Fruit fly (Drosophila melanogaster) whole organism, embryonic: ENCODE results near the gene rdog.

Experiments used
- Ada2b ChIP-seq: fragments of 200-800 bp; sonication (Bioruptor generic); IDR thresholded peaks from 2 replicates; pipeline ENCODE4 v1.3.6; 2022; ENCODE audit warnings: missing biosample characterization, missing genetic modification characterization
- CG1024 ChIP-seq: fragments of 200-800 bp; sonication (Bioruptor generic); IDR thresholded peaks from 2 replicates; pipeline ENCODE4 v1.3.6; 2022; ENCODE audit warnings: missing biosample characterization, missing genetic modification characterization
- CG10321 ChIP-seq: fragments of 200-800 bp; sonication (Bioruptor generic); IDR thresholded peaks from 2 replicates; pipeline ENCODE4 v1.3.6; 2022; ENCODE audit warnings: missing biosample characterization, missing genetic modification characterization
- CG11456 ChIP-seq: fragments of 200-800 bp; sonication (Bioruptor generic); IDR thresholded peaks from 3 replicates; pipeline ENCODE4 v1.3.6; 2022; ENCODE audit warnings: missing biosample characterization, missing genetic modification characterization
- CG11696 ChIP-seq: fragments of 200-800 bp; sonication (Bioruptor generic); IDR thresholded peaks from 2 replicates; pipeline ENCODE4 v1.3.6; 2022; ENCODE audit warnings: missing biosample characterization, missing genetic modification characterization
- CG12942 ChIP-seq: fragments of 200-800 bp; sonication (Bioruptor generic); optimal IDR thresholded peaks from 3 replicates; lab custom pipeline; 2016; ENCODE audit warnings: missing biosample characterization, missing genetic modification characterization
- CG13296 ChIP-seq: fragments of 200-800 bp; sonication (Bioruptor generic); optimal IDR thresholded peaks from 3 replicates; lab custom pipeline; 2018; ENCODE audit warnings: missing biosample characterization, mild to moderate bottlenecking, missing genetic modification characterization
- CG14667 ChIP-seq: fragments of 200-800 bp; sonication (Bioruptor generic); IDR thresholded peaks from 2 replicates; pipeline ENCODE4 v1.3.6; 2022; ENCODE audit warnings: missing biosample characterization, missing genetic modification characterization
- CG15073 ChIP-seq: fragments of 200-800 bp; sonication (Bioruptor generic); optimal IDR thresholded peaks from 2 replicates; lab custom pipeline; 2016; ENCODE audit warnings: missing biosample characterization, missing genetic modification characterization
- CG16815 ChIP-seq: fragments of 200-800 bp; sonication (Bioruptor generic); optimal IDR thresholded peaks from 3 replicates; lab custom pipeline; 2017; ENCODE audit warnings: missing biosample characterization, mild to moderate bottlenecking, missing genetic modification characterization
- CG17328 ChIP-seq: fragments of 200-800 bp; sonication (Bioruptor generic); IDR thresholded peaks from 2 replicates; pipeline ENCODE4 v1.3.6; 2022; ENCODE audit warnings: missing biosample characterization, missing genetic modification characterization
- CG33557 ChIP-seq: fragments of 200-800 bp; sonication (Bioruptor generic); optimal IDR thresholded peaks from 2 replicates; lab custom pipeline; 2019; ENCODE audit warnings: missing biosample characterization, mild to moderate bottlenecking, missing genetic modification characterization, moderate library complexity
- CG3726 ChIP-seq: fragments of 200-800 bp; sonication (Bioruptor generic); IDR thresholded peaks from 3 replicates; pipeline ENCODE4, ENCODE4 v1.3.6; 2022; ENCODE audit warnings: missing biosample characterization, missing genetic modification characterization
- CG6683 ChIP-seq: fragments of 200-800 bp; sonication (Bioruptor generic); optimal IDR thresholded peaks from 2 replicates; lab custom pipeline; 2017; ENCODE audit warnings: missing biosample characterization, mild to moderate bottlenecking, missing genetic modification characterization, missing genetic modification reagents
- CG9727 ChIP-seq: fragments of 200-800 bp; sonication (Bioruptor generic); optimal IDR thresholded peaks from 3 replicates; lab custom pipeline; 2017; ENCODE audit warnings: missing biosample characterization, mild to moderate bottlenecking, missing genetic modification characterization
- CTCF ChIP-seq: fragments of 200-800 bp; sonication (Bioruptor generic); optimal IDR thresholded peaks from 2 replicates; lab custom pipeline; 2017; ENCODE audit warnings: missing biosample characterization, mild to moderate bottlenecking, missing genetic modification characterization, moderate library complexity
- CrebB ChIP-seq: fragments of 200-800 bp; sonication (Bioruptor generic); optimal IDR thresholded peaks from 3 replicates; lab custom pipeline; 2018; ENCODE audit warnings: missing biosample characterization, mild to moderate bottlenecking, missing genetic modification characterization
- Deaf1 ChIP-seq: fragments of 200-800 bp; optimal IDR thresholded peaks from 3 replicates; lab custom pipeline; 2019; ENCODE audit warnings: missing biosample characterization, mild to moderate bottlenecking, missing genetic modification characterization, moderate library complexity
- HmgD ChIP-seq: fragments of 200-800 bp; sonication (Bioruptor generic); optimal IDR thresholded peaks from 3 replicates; lab custom pipeline; 2016; ENCODE audit warnings: missing biosample characterization, missing genetic modification characterization
- Hmx ChIP-seq: fragments of 200-800 bp; sonication (Bioruptor generic); optimal IDR thresholded peaks from 2 replicates; lab custom pipeline; 2016; ENCODE audit warnings: missing biosample characterization, missing genetic modification characterization
- Hr3 ChIP-seq: fragments of 200-800 bp; sonication (Bioruptor generic); optimal IDR thresholded peaks from 3 replicates; lab custom pipeline; 2016; ENCODE audit warnings: missing biosample characterization, missing genetic modification characterization
- Optix ChIP-seq: fragments of 200-800 bp; sonication (Bioruptor generic); IDR thresholded peaks from 3 replicates; pipeline ENCODE4 v1.3.6; 2022; ENCODE audit warnings: missing biosample characterization, missing genetic modification characterization
- Rfx ChIP-seq: fragments of 200-800 bp; sonication (Bioruptor generic); IDR thresholded peaks from 2 replicates; pipeline ENCODE4 v1.3.6; 2022; ENCODE audit warnings: missing biosample characterization, missing genetic modification characterization
- Side ChIP-seq: fragments of 200-800 bp; sonication (Bioruptor generic); optimal IDR thresholded peaks from 2 replicates; lab custom pipeline; 2016; ENCODE audit warnings: missing biosample characterization, missing genetic modification characterization
- Sox100B ChIP-seq: fragments of 200-800 bp; sonication (Bioruptor generic); optimal IDR thresholded peaks from 3 replicates; lab custom pipeline; 2018; ENCODE audit warnings: missing biosample characterization, mild to moderate bottlenecking, missing genetic modification characterization
- Sox102F ChIP-seq: fragments of 200-800 bp; sonication (Bioruptor generic); optimal IDR thresholded peaks from 2 replicates; lab custom pipeline; 2018; ENCODE audit warnings: missing biosample characterization, mild to moderate bottlenecking, missing genetic modification characterization, moderate library complexity
- Tbp ChIP-seq: fragments of >200 bp; optimal IDR thresholded peaks from 2 replicates; lab custom pipeline; 2018; ENCODE audit warnings: missing biosample characterization, missing genetic modification characterization
- btn ChIP-seq: fragments of 200-800 bp; sonication (Bioruptor generic); optimal IDR thresholded peaks from 2 replicates; lab custom pipeline; 2016; ENCODE audit warnings: missing biosample characterization, missing genetic modification characterization
- caup ChIP-seq: fragments of 200-800 bp; sonication (Bioruptor generic); optimal IDR thresholded peaks from 3 replicates; lab custom pipeline; 2017; ENCODE audit warnings: missing biosample characterization, mild to moderate bottlenecking, missing genetic modification characterization, moderate library complexity; ENCODE audit not compliant: severe bottlenecking
- cg ChIP-seq: fragments of 200-800 bp; sonication (Bioruptor generic); optimal IDR thresholded peaks from 3 replicates; lab custom pipeline; 2019; ENCODE audit warnings: missing biosample characterization, mild to moderate bottlenecking, missing genetic modification characterization, moderate library complexity
- ems ChIP-seq: fragments of 200-800 bp; sonication (Bioruptor generic); optimal IDR thresholded peaks from 3 replicates; lab custom pipeline; 2016; ENCODE audit warnings: missing biosample characterization, missing genetic modification characterization
- fd3F ChIP-seq: fragments of 200-800 bp; sonication (Bioruptor generic); optimal IDR thresholded peaks from 2 replicates; lab custom pipeline; 2018; ENCODE audit warnings: missing biosample characterization, mild to moderate bottlenecking, missing genetic modification characterization, moderate library complexity
- fu2 ChIP-seq: fragments of 200-800 bp; sonication (Bioruptor generic); optimal IDR thresholded peaks from 2 replicates; lab custom pipeline; 2016; ENCODE audit warnings: missing biosample characterization, missing genetic modification characterization
- grau ChIP-seq: fragments of 200-800 bp; optimal IDR thresholded peaks from 3 replicates; lab custom pipeline; 2019; ENCODE audit warnings: missing biosample characterization, mild to moderate bottlenecking, missing genetic modification characterization, moderate library complexity
- grn ChIP-seq: fragments of 200-800 bp; sonication (Bioruptor generic); optimal IDR thresholded peaks from 3 replicates; lab custom pipeline; 2017; ENCODE audit warnings: missing biosample characterization, missing genetic modification characterization
- hbn ChIP-seq: fragments of 200-800 bp; sonication (Bioruptor generic); IDR thresholded peaks from 2 replicates; pipeline ENCODE4 v1.3.6; 2022; ENCODE audit warnings: missing biosample characterization, missing genetic modification characterization; ENCODE audit not compliant: partially characterized antibody
- kni ChIP-seq: fragments of 200-800 bp; sonication (Bioruptor generic); optimal IDR thresholded peaks from 3 replicates; lab custom pipeline; 2017; ENCODE audit warnings: mild to moderate bottlenecking, missing biosample characterization, missing genetic modification reagents, missing genetic modification characterization
- lola ChIP-seq, 3 experiments: fragments of >200 bp in 2 of 3; fragments of 200-800 bp in 1 of 3; sonication (Bioruptor generic) in 1 of 3; optimal IDR thresholded peaks; 2 replicates each; lab custom pipeline; 2017 to 2019; ENCODE audit warnings: missing biosample characterization in 3 of 3, missing genetic modification characterization in 3 of 3, mild to moderate bottlenecking in 1 of 3, moderate library complexity in 1 of 3
- luna ChIP-seq: fragments of 200-800 bp; sonication (Bioruptor generic); optimal IDR thresholded peaks from 2 replicates; lab custom pipeline; 2016; ENCODE audit warnings: missing biosample characterization, missing genetic modification characterization
- mirr ChIP-seq: fragments of 200-800 bp; sonication (Bioruptor generic); optimal IDR thresholded peaks from 3 replicates; lab custom pipeline; 2018; ENCODE audit warnings: missing biosample characterization, mild to moderate bottlenecking, missing genetic modification characterization
- mld ChIP-seq: fragments of 200-800 bp; sonication (Bioruptor generic); IDR thresholded peaks from 3 replicates; pipeline ENCODE4 v1.3.6; 2022; ENCODE audit warnings: missing biosample characterization, missing genetic modification characterization; ENCODE audit not compliant: partially characterized antibody
- pho ChIP-seq: fragments of 200-800 bp; sonication (Bioruptor generic); optimal IDR thresholded peaks from 2 replicates; lab custom pipeline; 2016; ENCODE audit warnings: missing biosample characterization, missing genetic modification characterization
- prd ChIP-seq, 3 experiments: fragments of >200 bp in 2 of 3; fragments of 200-800 bp in 1 of 3; sonication (Bioruptor generic) in 1 of 3; optimal IDR thresholded peaks in 2 of 3; IDR thresholded peaks in 1 of 3; 2 replicates in 2 of 3; 3 replicates in 1 of 3; pipeline versions ENCODE4 v1.3.6 to Lab custom; 2017 to 2022; ENCODE audit warnings: missing biosample characterization in 1 of 3, missing genetic modification characterization in 1 of 3
- ro ChIP-seq: fragments of 200-800 bp; sonication (Bioruptor generic); IDR thresholded peaks from 2 replicates; pipeline ENCODE4 v1.3.6; 2022; ENCODE audit warnings: missing biosample characterization, missing genetic modification characterization
- salm ChIP-seq: fragments of 200-800 bp; sonication (Bioruptor generic); optimal IDR thresholded peaks from 2 replicates; lab custom pipeline; 2018; ENCODE audit warnings: missing biosample characterization, mild to moderate bottlenecking, missing genetic modification characterization
- tap ChIP-seq: fragments of 200-800 bp; optimal IDR thresholded peaks from 3 replicates; lab custom pipeline; 2019; ENCODE audit warnings: missing biosample characterization, mild to moderate bottlenecking, missing genetic modification characterization, moderate library complexity
- tll ChIP-seq, 2 experiments: fragments of 200-800 bp in 1 of 2; fragments of >200 bp in 1 of 2; sonication (Bioruptor generic) in 1 of 2; optimal IDR thresholded peaks; 2 replicates each; lab custom pipeline; 2017 to 2019; ENCODE audit warnings: missing biosample characterization in 2 of 2, missing genetic modification characterization in 2 of 2, mild to moderate bottlenecking in 1 of 2, moderate library complexity in 1 of 2
- tna ChIP-seq: fragments of 200-800 bp; sonication (Bioruptor generic); IDR thresholded peaks from 2 replicates; pipeline ENCODE4 v1.3.6; 2022; ENCODE audit warnings: missing biosample characterization, missing genetic modification characterization; ENCODE audit not compliant: partially characterized antibody
- trem ChIP-seq: fragments of 200-800 bp; optimal IDR thresholded peaks from 3 replicates; lab custom pipeline; 2019; ENCODE audit warnings: missing biosample characterization, mild to moderate bottlenecking, missing genetic modification characterization, moderate library complexity
- zfh2 ChIP-seq: fragments of 200-800 bp; sonication (Bioruptor generic); optimal IDR thresholded peaks from 2 replicates; lab custom pipeline; 2016; ENCODE audit warnings: missing biosample characterization, missing genetic modification characterization

Gene rdog

dm6 chr3R:29214262-29214661, 56.3 kb downstream of the rdog start (continued):
- no peak for TF ChIP-seq prd (optimal IDR thresholded peaks at IDR 0.05; lab: Kevin White, UChicago)
- peak; percentile 99 for TF ChIP-seq prd (GFP tag; IDR thresholded peaks at IDR 0.05; lab: Robert Waterston, UW)
- TF ChIP-seq CG11456 (GFP tag; lab: Robert Waterston, UW) = peak; percentile 99
- TF ChIP-seq caup (GFP tag; lab: Kevin White, UChicago) = peak; percentile 99
- peak; percentile 90 for TF ChIP-seq CG10321 (GFP tag; lab: Robert Waterston, UW)
- TF ChIP-seq Optix (GFP tag; lab: Robert Waterston, UW) = peak; percentile 100
- TF ChIP-seq ems (GFP tag; lab: Kevin White, UChicago) = peak; percentile 99
- peak; percentile 78 for TF ChIP-seq CTCF
- peak; percentile 98 for TF ChIP-seq CG14667 (GFP tag; lab: Robert Waterston, UW)
- TF ChIP-seq CG1024 (GFP tag; lab: Robert Waterston, UW) = peak; percentile 98
- TF ChIP-seq CG33557 (GFP tag; lab: Kevin White, UChicago) = peak; percentile 100
- peak; percentile 99 for TF ChIP-seq CrebB (tag; lab: Kevin White, UChicago)
- TF ChIP-seq Deaf1 (tag; lab: Kevin White, UChicago) = peak; percentile 89
- peak; percentile 99 for TF ChIP-seq btn (GFP tag; lab: Kevin White, UChicago)
- TF ChIP-seq mld (GFP tag; lab: Robert Waterston, UW) = no peak
- TF ChIP-seq fu2 (GFP tag; lab: Kevin White, UChicago) = peak; percentile 97
- peak; percentile 99 for TF ChIP-seq Hr3 (GFP tag; lab: Kevin White, UChicago)
- peak in 1 of 2 experiments; percentile 89 for TF ChIP-seq tll (GFP tag; optimal IDR thresholded peaks at IDR 0.05; lab: Kevin White, UChicago)
- peak; percentile 96 for TF ChIP-seq luna
- peak; percentile 99 for TF ChIP-seq zfh2 (GFP tag; lab: Kevin White, UChicago)
- peak; percentile 100 for TF ChIP-seq Rfx (GFP tag; lab: Robert Waterston, UW)
- TF ChIP-seq fd3F (GFP tag; lab: Kevin White, UChicago) = peak; percentile 98
- peak; percentile 99 for TF ChIP-seq pho
- TF ChIP-seq CG16815 = peak; percentile 99
- peak; percentile 99 for TF ChIP-seq CG13296 (GFP tag; lab: Kevin White, UChicago)
- peak; percentile 96 for TF ChIP-seq Hmx (GFP tag; lab: Kevin White, UChicago)
- TF ChIP-seq tap (tag; lab: Kevin White, UChicago) = peak; percentile 99
- peak; percentile 97 for TF ChIP-seq trem
- peak; percentile 98 for TF ChIP-seq Sox100B (GFP tag; lab: Kevin White, UChicago)
- TF ChIP-seq Side (GFP tag; lab: Kevin White, UChicago) = peak; percentile 99
- TF ChIP-seq HmgD = peak; percentile 98
- TF ChIP-seq Sox102F (GFP tag; lab: Kevin White, UChicago) = peak; percentile 99
- TF ChIP-seq tna (GFP tag; lab: Robert Waterston, UW) = peak; percentile 45; the same call in 1 of the 2 replicates
- peak; percentile 98 for TF ChIP-seq kni (GFP tag; lab: Kevin White, UChicago)
- TF ChIP-seq Tbp (GFP tag; lab: Kevin White, UChicago) = peak; percentile 98
- TF ChIP-seq grau (tag; lab: Kevin White, UChicago) = peak; percentile 98
- TF ChIP-seq CG17328 (GFP tag; lab: Robert Waterston, UW) = peak; percentile 100
- TF ChIP-seq CG15073 = peak; percentile 92
- TF ChIP-seq salm (tag; lab: Kevin White, UChicago) = peak; percentile 99
- peak in 1 of 3 experiments; percentile 99 for TF ChIP-seq lola (GFP tag; optimal IDR thresholded peaks at IDR 0.05; lab: Kevin White, UChicago)
- peak; percentile 98 for TF ChIP-seq CG6683 (GFP tag; lab: Kevin White, UChicago)
- peak; percentile 98 for TF ChIP-seq mirr
- peak; percentile 99 for TF ChIP-seq CG3726 (GFP tag; lab: Robert Waterston, UW)
- TF ChIP-seq CG9727 (GFP tag; lab: Kevin White, UChicago) = peak; percentile 100
- TF ChIP-seq cg (GFP tag; lab: Kevin White, UChicago) = peak; percentile 85
- peak; percentile 97 for TF ChIP-seq ro
- peak; percentile 98 for TF ChIP-seq CG11696 (GFP tag; lab: Robert Waterston, UW)
- TF ChIP-seq hbn (GFP tag; lab: Robert Waterston, UW) = 0 out of 2 replicates have a peak, but pooled peaks have one; percentile 17
- peak; percentile 98 for TF ChIP-seq CG12942 (GFP tag; lab: Kevin White, UChicago)
- peak; percentile 94 for TF ChIP-seq grn
- peak; percentile 99 for TF ChIP-seq Ada2b (GFP tag; lab: Robert Waterston, UW)
